Worm (Caenorhabditis elegans) whole organism, L1 larva: ENCODE data around the gene C05B5.12.

Source experiments
- C04F5.9 ChIP-seq: sonication (generic microtip); optimal IDR thresholded peaks from 2 replicates; lab custom pipeline; 2016; ENCODE audit warnings: missing genetic modification characterization, missing compliant biosample characterization
- C34B4.2 ChIP-seq: sonication (generic microtip); optimal IDR thresholded peaks from 2 replicates; lab custom pipeline; 2017; ENCODE audit warnings: mild to moderate bottlenecking, missing genetic modification characterization, missing compliant biosample characterization
- Y116A8C.19 ChIP-seq: sonication (generic microtip); optimal IDR thresholded peaks from 2 replicates; lab custom pipeline; 2016; ENCODE audit warnings: missing compliant biosample characterization, missing genetic modification characterization, borderline replicate concordance
- aha-1 ChIP-seq: fragments of 150-350 bp; optimal IDR thresholded peaks from 2 replicates; lab custom pipeline; 2014; ENCODE audit warnings: missing biosample characterization, missing genetic modification characterization
- alr-1 ChIP-seq: fragments of 200-800 bp; sonication (Bioruptor generic); optimal IDR thresholded peaks from 2 replicates; lab custom pipeline; 2018; ENCODE audit warnings: borderline replicate concordance, mild to moderate bottlenecking, missing genetic modification characterization, missing compliant biosample characterization
- aly-2 ChIP-seq: fragments of 150-350 bp; optimal IDR thresholded peaks from 2 replicates; lab custom pipeline; 2014; ENCODE audit warnings: missing biosample characterization, missing genetic modification characterization
- ceh-82 ChIP-seq, 3 experiments: fragments of 150-350 bp in 1 of 3; sonication (generic microtip) in 2 of 3; optimal IDR thresholded peaks; 2 replicates each; lab custom pipeline; 2014 to 2017; ENCODE audit warnings: missing biosample characterization in 3 of 3, missing genetic modification characterization in 3 of 3
- ceh-90 ChIP-seq: sonication (generic microtip); optimal IDR thresholded peaks from 2 replicates; lab custom pipeline; 2016; ENCODE audit warnings: missing genetic modification characterization, missing compliant biosample characterization
- ces-1 ChIP-seq: fragments of 150-350 bp; optimal IDR thresholded peaks from 2 replicates; lab custom pipeline; 2014; ENCODE audit warnings: missing biosample characterization, missing genetic modification reagents, missing genetic modification characterization
- dpl-1 ChIP-seq, 3 experiments: fragments of 150-350 bp in 2 of 3; sonication (generic microtip) in 1 of 3; optimal IDR thresholded peaks; 2 replicates each; lab custom pipeline; 2014 to 2017; ENCODE audit warnings: missing biosample characterization in 3 of 3, missing genetic modification characterization in 3 of 3, missing genetic modification reagents in 3 of 3
- efl-1 ChIP-seq, 4 experiments: fragments of 150-350 bp; optimal IDR thresholded peaks in 3 of 4; peaks in 1 of 4; 1 replicate in 1 of 4; 2 replicates in 3 of 4; lab custom pipeline; 2014; ENCODE audit warnings: missing biosample characterization in 2 of 4, missing genetic modification characterization in 2 of 4, missing genetic modification reagents in 2 of 4
- efl-3 ChIP-seq: fragments of 200-800 bp; sonication (Bioruptor generic); optimal IDR thresholded peaks from 2 replicates; lab custom pipeline; 2018; ENCODE audit warnings: mild to moderate bottlenecking, missing genetic modification characterization, missing compliant biosample characterization
- egl-13 ChIP-seq: sonication (generic microtip); optimal IDR thresholded peaks from 2 replicates; lab custom pipeline; 2016; ENCODE audit warnings: missing genotype, missing genetic modification reagents, missing genetic modification characterization, missing compliant biosample characterization
- elt-2 ChIP-seq: sonication (generic microtip); optimal IDR thresholded peaks from 2 replicates; lab custom pipeline; 2016; ENCODE audit warnings: missing genetic modification characterization, mild to moderate bottlenecking, inconsistent platforms, missing compliant biosample characterization, missing genetic modification reagents
- fkh-10 ChIP-seq: sonication (generic microtip); optimal IDR thresholded peaks from 2 replicates; lab custom pipeline; 2017; ENCODE audit warnings: missing biosample characterization, missing genetic modification reagents, missing genetic modification characterization
- fkh-4 ChIP-seq: sonication (generic microtip); optimal IDR thresholded peaks from 2 replicates; lab custom pipeline; 2016; ENCODE audit warnings: missing compliant biosample characterization, missing genetic modification characterization, borderline replicate concordance
- irx-1 ChIP-seq: sonication (generic microtip); optimal IDR thresholded peaks from 2 replicates; lab custom pipeline; 2016; ENCODE audit warnings: missing genetic modification characterization, missing compliant biosample characterization
- jun-1 ChIP-seq: fragments of 150-350 bp; optimal IDR thresholded peaks from 2 replicates; lab custom pipeline; 2014; ENCODE audit warnings: missing biosample characterization, missing genetic modification reagents, missing genetic modification characterization
- lin-14 ChIP-seq: fragments of 200-800 bp; sonication (Bioruptor generic); optimal IDR thresholded peaks from 2 replicates; lab custom pipeline; 2018; ENCODE audit warnings: mild to moderate bottlenecking, missing genetic modification characterization, moderate library complexity, missing compliant biosample characterization
- lin-15B ChIP-seq: fragments of 150-350 bp; sonication (generic microtip); optimal IDR thresholded peaks from 3 replicates; lab custom pipeline; 2014; ENCODE audit warnings: missing biosample characterization, missing genetic modification characterization
- lin-35 ChIP-seq, 2 experiments: fragments of 150-350 bp; optimal IDR thresholded peaks; 2 replicates each; lab custom pipeline; 2014; ENCODE audit warnings: missing biosample characterization in 2 of 2, missing genetic modification characterization in 2 of 2, missing genetic modification reagents in 2 of 2
- lsy-2 ChIP-seq, 2 experiments: fragments of 150-350 bp; optimal IDR thresholded peaks; 2 replicates each; lab custom pipeline; 2014; ENCODE audit warnings: missing biosample characterization in 2 of 2, missing genetic modification characterization in 2 of 2
- mab-9 ChIP-seq: fragments of 200-800 bp; sonication (Bioruptor generic); IDR thresholded peaks from 2 replicates; pipeline ENCODE4 v1.3.6; 2022; ENCODE audit warnings: missing genetic modification reagents, missing genetic modification characterization, missing compliant biosample characterization
- mdl-1 ChIP-seq, 2 experiments: fragments of 150-350 bp; optimal IDR thresholded peaks; 2 replicates each; lab custom pipeline; 2014 to 2017; ENCODE audit warnings: missing biosample characterization in 2 of 2, missing genetic modification characterization in 2 of 2, inconsistent platforms in 1 of 2
- mep-1 ChIP-seq: fragments of 150-350 bp; optimal IDR thresholded peaks from 2 replicates; lab custom pipeline; 2014; ENCODE audit warnings: missing biosample characterization, missing genetic modification characterization
- nhr-12 ChIP-seq: sonication (generic microtip); optimal IDR thresholded peaks from 2 replicates; lab custom pipeline; 2017; ENCODE audit warnings: missing biosample characterization, missing genetic modification characterization
- nhr-28 ChIP-seq: fragments of 150-350 bp; optimal IDR thresholded peaks from 2 replicates; lab custom pipeline; 2014; ENCODE audit warnings: missing biosample characterization, missing genetic modification characterization
- nhr-77 ChIP-seq: fragments of 150-350 bp; optimal IDR thresholded peaks from 2 replicates; lab custom pipeline; 2014; ENCODE audit warnings: missing biosample characterization, missing genetic modification characterization
- nhr-85 ChIP-seq: sonication (generic microtip); peaks from one replicate; lab custom pipeline; 2016; ENCODE audit warnings: missing genetic modification characterization, inconsistent platforms, missing compliant biosample characterization
- pax-3 ChIP-seq: fragments of 200-800 bp; sonication (Bioruptor generic); optimal IDR thresholded peaks from 2 replicates; lab custom pipeline; 2018; ENCODE audit warnings: mild to moderate bottlenecking, missing genetic modification characterization, moderate library complexity, missing compliant biosample characterization
- skn-1 ChIP-seq: fragments of 150-350 bp; optimal IDR thresholded peaks from 2 replicates; lab custom pipeline; 2014; ENCODE audit warnings: missing biosample characterization, missing genetic modification characterization
- snpc-4 ChIP-seq: fragments of 150-350 bp; optimal IDR thresholded peaks from 2 replicates; lab custom pipeline; 2014; ENCODE audit warnings: missing biosample characterization, missing genetic modification characterization
- snu-23 ChIP-seq: sonication (generic microtip); optimal IDR thresholded peaks from 2 replicates; lab custom pipeline; 2016; ENCODE audit warnings: missing genetic modification characterization, missing compliant biosample characterization
- sox-4 ChIP-seq: sonication (generic microtip); optimal IDR thresholded peaks from 2 replicates; lab custom pipeline; 2016; ENCODE audit warnings: missing genetic modification characterization, missing compliant biosample characterization
- sptf-1 ChIP-seq: fragments of 150-350 bp; optimal IDR thresholded peaks from 2 replicates; lab custom pipeline; 2014; ENCODE audit warnings: missing biosample characterization, missing genetic modification characterization
- sup-37 ChIP-seq: fragments of 200-800 bp; sonication (Bioruptor generic); optimal IDR thresholded peaks from 2 replicates; lab custom pipeline; 2018; ENCODE audit warnings: mild to moderate bottlenecking, missing genetic modification characterization, missing compliant biosample characterization
- swsn-7 ChIP-seq: sonication (generic microtip); optimal IDR thresholded peaks from 2 replicates; lab custom pipeline; 2016; ENCODE audit warnings: missing genetic modification characterization, missing compliant biosample characterization
- tlp-1 ChIP-seq: fragments of 150-350 bp; optimal IDR thresholded peaks from 2 replicates; lab custom pipeline; 2014; ENCODE audit warnings: missing biosample characterization, missing genetic modification characterization
- unc-130 ChIP-seq: fragments of 150-350 bp; optimal IDR thresholded peaks from 2 replicates; lab custom pipeline; 2017; ENCODE audit warnings: missing biosample characterization, missing genetic modification characterization, inconsistent platforms
- unc-30 ChIP-seq: sonication (generic microtip); optimal IDR thresholded peaks from 2 replicates; lab custom pipeline; 2017; ENCODE audit warnings: missing biosample characterization, missing genetic modification characterization
- unc-62 ChIP-seq: fragments of 150-350 bp; optimal IDR thresholded peaks from 2 replicates; lab custom pipeline; 2014; ENCODE audit warnings: missing biosample characterization, missing genetic modification reagents, missing genetic modification characterization
- vab-15 ChIP-seq: sonication (generic microtip); optimal IDR thresholded peaks from 2 replicates; lab custom pipeline; 2017; ENCODE audit warnings: missing genotype, mild to moderate bottlenecking, missing genetic modification characterization, missing compliant biosample characterization
- zag-1 ChIP-seq: fragments of 150-350 bp; optimal IDR thresholded peaks from 2 replicates; lab custom pipeline; 2014; ENCODE audit warnings: missing biosample characterization, missing genetic modification characterization
- zip-4 ChIP-seq: fragments of 200-800 bp; sonication (Bioruptor generic); optimal IDR thresholded peaks from 2 replicates; lab custom pipeline; 2018; ENCODE audit warnings: mild to moderate bottlenecking, missing genetic modification characterization, moderate library complexity, missing compliant biosample characterization
- ztf-11 ChIP-seq, 2 experiments: sonication (generic microtip); optimal IDR thresholded peaks; 2 replicates each; lab custom pipeline; 2016 to 2017; ENCODE audit warnings: missing genetic modification characterization in 2 of 2, missing biosample characterization in 1 of 2, missing compliant biosample characterization in 1 of 2
- ztf-4 ChIP-seq: fragments of 150-350 bp; optimal IDR thresholded peaks from 2 replicates; lab custom pipeline; 2014; ENCODE audit warnings: missing biosample characterization, missing genetic modification characterization

Gene C05B5.12

ce11 chrIII:9993535-9993934 is 6.4 kb downstream of the C05B5.12 start, which contains the start of gene C05B5.4:
Gene C05B5.4, plus strand, starts transcription at chrIII:9993885.
- TF ChIP-seq skn-1 (tag; lab: Kevin White, UChicago), result no peak
- no peak for TF ChIP-seq sup-37 (GFP tag; lab: Kevin White, UChicago)
- no peak for TF ChIP-seq irx-1
- no peak for TF ChIP-seq Y116A8C.19 (tag; lab: Kevin White, UChicago)

ce11 chrIII:9997890-9998289 is 10.7 kb downstream of the C05B5.12 start, which contains the start of gene pqn-8:
Gene pqn-8, minus strand, starts transcription at chrIII:9997990.
- TF ChIP-seq lin-15B (no peak), aly-2 (tag; lab: Kevin White, UChicago) (no peak), C34B4.2 (tag; lab: Kevin White, UChicago) (no peak), ceh-90 (no peak), irx-1 (no peak), ztf-11 (tag; optimal IDR thresholded peaks at IDR 0.05; lab: Kevin White, UChicago) (no peak), tlp-1 (tag; lab: Kevin White, UChicago) (no peak), egl-13 (tag; lab: Kevin White, UChicago) (no peak), fkh-10 (GFP tag; lab: Kevin White, UChicago) (no peak), fkh-4 (tag; lab: Kevin White, UChicago) (no peak)
- TF ChIP-seq, all 84 proteins: peak for 0

- TF ChIP-seq snu-23 (GFP tag; lab: Kevin White, UChicago) (no peak), ztf-4 (tag; lab: Kevin White, UChicago) (no peak), sptf-1 (tag; lab: Kevin White, UChicago) (no peak), lin-15B (no peak), snpc-4 (no peak), lin-14 (no peak), C04F5.9 (tag; lab: Kevin White, UChicago) (no peak), mab-9 (no peak), nhr-12 (tag; lab: Kevin White, UChicago) (no peak), efl-1 (optimal IDR thresholded peaks at IDR 0.05; lab: Kevin White, UChicago) (no peak), efl-1 (GFP tag; optimal IDR thresholded peaks at IDR 0.05 in 1 of 2; lab: Kevin White, UChicago) (no peak), zip-4 (GFP tag; lab: Kevin White, UChicago) (no peak), lin-35 (GFP tag; optimal IDR thresholded peaks at IDR 0.05; lab: Kevin White, UChicago) (no peak), swsn-7 (tag; lab: Kevin White, UChicago) (no peak), ceh-82 (tag; optimal IDR thresholded peaks at IDR 0.05; lab: Kevin White, UChicago) (no peak), mdl-1 (tag; optimal IDR thresholded peaks at IDR 0.05; lab: Kevin White, UChicago) (no peak), ztf-11 (tag; optimal IDR thresholded peaks at IDR 0.05; lab: Kevin White, UChicago) (no peak), unc-62 (GFP tag; lab: Kevin White, UChicago) (no peak), tlp-1 (tag; lab: Kevin White, UChicago) (no peak), pax-3 (tag; lab: Kevin White, UChicago) (no peak), unc-30 (no peak)
Observed at ce11 chrIII:9999235-9999634, 12.1 kb downstream of the C05B5.12 start, which contains the start of gene C05B5.17. Gene C05B5.17, minus strand, starts transcription at chrIII:9999335.

ce11 chrIII:10000428-10000827 is 13.2 kb downstream of the C05B5.12 start, which contains the start of gene C05B5.2:
Gene C05B5.2, minus strand, starts transcription at chrIII:10000528.
- TF ChIP-seq ces-1 (GFP tag; lab: Kevin White, UChicago) (no peak), sox-4 (tag; lab: Kevin White, UChicago) (no peak), ztf-11 (tag; optimal IDR thresholded peaks at IDR 0.05; lab: Kevin White, UChicago) (no peak), unc-30 (no peak), jun-1 (tag; lab: Kevin White, UChicago) (no peak), lsy-2 (tag; optimal IDR thresholded peaks at IDR 0.05; lab: Kevin White, UChicago) (no peak), ceh-90 (no peak), nhr-77 (no peak)

- TF ChIP-seq dpl-1 (GFP tag; optimal IDR thresholded peaks at IDR 0.05; lab: Kevin White, UChicago) (no peak), efl-3 (GFP tag; lab: Kevin White, UChicago) (no peak), zag-1 (tag; lab: Kevin White, UChicago) (no peak), mab-9 (no peak), mep-1 (tag; lab: Kevin White, UChicago) (no peak), C34B4.2 (tag; lab: Kevin White, UChicago) (no peak), fkh-10 (GFP tag; lab: Kevin White, UChicago) (no peak), nhr-85 (tag; lab: Kevin White, UChicago) (no peak), nhr-28 (no peak), vab-15 (tag; lab: Kevin White, UChicago) (no peak), unc-130 (tag; lab: Kevin White, UChicago) (no peak), ztf-11 (tag; optimal IDR thresholded peaks at IDR 0.05; lab: Kevin White, UChicago) (no peak), aha-1 (tag; lab: Kevin White, UChicago) (no peak), nhr-77 (no peak), elt-2 (tag; lab: Kevin White, UChicago) (no peak), alr-1 (tag; lab: Kevin White, UChicago) (no peak)
Observed at ce11 chrIII:10001060-10001459, 13.9 kb downstream of the C05B5.12 start, which contains the start of gene C05B5.5. Gene C05B5.5, plus strand, starts transcription at chrIII:10001360.
